Worm (Caenorhabditis elegans) whole organism, mixed stage, embryonic: ENCODE measurements around the gene T11G6.3.

Experiments used
- elt-3 ChIP-seq: fragments of 150-350 bp; optimal IDR thresholded peaks from 2 replicates; lab custom pipeline; 2014; ENCODE audit warnings: missing biosample characterization, missing genetic modification characterization
- hlh-1 ChIP-seq: fragments of 150-350 bp; optimal IDR thresholded peaks from 2 replicates; lab custom pipeline; 2014; ENCODE audit warnings: missing biosample characterization, missing genetic modification reagents, missing genetic modification characterization
- nhr-76 ChIP-seq: sonication (generic microtip); optimal IDR thresholded peaks from 2 replicates; lab custom pipeline; 2017; ENCODE audit warnings: missing biosample characterization, missing genetic modification characterization
- pha-4 ChIP-seq: fragments of 150-350 bp; optimal IDR thresholded peaks from 2 replicates; lab custom pipeline; 2018; ENCODE audit warnings: missing biosample characterization, missing genetic modification reagents, missing genetic modification characterization
- ztf-11 ChIP-seq: fragments of 150-350 bp; optimal IDR thresholded peaks from 2 replicates; lab custom pipeline; 2014; ENCODE audit warnings: missing biosample characterization, missing genetic modification characterization

DNA sequence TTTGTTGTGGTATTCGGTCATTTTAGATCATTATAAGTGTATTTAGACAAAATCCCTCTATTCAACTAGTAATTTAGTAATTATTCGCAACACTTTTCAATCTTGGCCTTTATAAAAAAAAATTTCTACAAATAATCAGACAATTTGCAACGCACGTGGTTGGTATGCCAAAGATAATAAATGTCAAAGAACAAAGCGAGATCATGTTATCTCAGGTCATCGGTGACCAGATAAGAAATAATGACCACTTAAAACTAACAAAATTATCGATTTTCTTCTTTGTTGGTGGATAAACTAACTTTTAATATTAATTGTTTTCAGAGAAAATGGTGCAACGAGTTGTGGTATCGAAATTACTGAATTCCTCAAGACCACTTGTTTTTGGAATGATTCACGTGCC, 26.2 kb upstream of the T11G6.3 start, which contains the start of gene F13E9.13:
- TF ChIP-seq nhr-76 (no peak), pha-4 (no peak), hlh-1 (tag; lab: Kevin White, UChicago) (no peak), ztf-11 (no peak), elt-3 (no peak)
